Worm (Caenorhabditis elegans): ENCODE data around the gene clec-254.

DNA sequence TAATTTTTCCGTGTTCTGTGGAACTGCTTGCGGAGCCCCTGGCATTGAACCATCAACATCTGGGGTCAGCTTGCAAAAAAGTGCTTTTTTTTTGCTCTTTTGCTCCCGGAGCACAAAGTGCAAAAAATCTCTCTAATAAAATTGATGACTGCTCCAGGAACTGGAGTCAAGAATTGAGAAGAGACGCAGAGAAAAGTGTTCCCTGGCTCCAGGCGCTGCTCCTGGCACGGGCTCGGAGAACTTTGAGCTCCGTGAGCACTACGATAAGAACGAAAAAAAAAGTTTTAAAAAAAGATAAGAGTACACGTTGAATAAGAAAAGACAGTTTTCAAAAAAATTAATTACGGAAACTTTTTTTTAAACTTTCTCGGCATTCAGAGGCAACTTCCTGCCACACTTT lies 28.5 kb upstream of the clec-254 start:
- TF ChIP-seq fos-1 (tag; optimal IDR thresholded peaks at IDR 0.05) (peak; percentile 58), lsy-2 (tag; optimal IDR thresholded peaks at IDR 0.05) (no peak), ZK546.5 (tag; optimal IDR thresholded peaks at IDR 0.05) (no peak), mab-5 (tag; optimal IDR thresholded peaks at IDR 0.05) (no peak), mdl-1 (tag; optimal IDR thresholded peaks at IDR 0.05) (no peak)

Data from whole organism, L2 larva.